Worm (Caenorhabditis elegans) whole organism, early embryonic: ENCODE results near the gene C35D10.5.

Source experiments
- F13C5.2 ChIP-seq: sonication (generic microtip); optimal IDR thresholded peaks from 2 replicates; lab custom pipeline; 2017; ENCODE audit warnings: mild to moderate bottlenecking, missing genetic modification characterization, inconsistent platforms, missing compliant biosample characterization
- ama-1 ChIP-seq: fragments of 150-350 bp; optimal IDR thresholded peaks from 2 replicates; lab custom pipeline; 2014
- ets-7 ChIP-seq: sonication (generic microtip); optimal IDR thresholded peaks from 2 replicates; lab custom pipeline; 2016; ENCODE audit warnings: missing genotype, missing genetic modification characterization, missing compliant biosample characterization
- flt-1 ChIP-seq: fragments of 200-800 bp; sonication (Bioruptor generic); IDR thresholded peaks from 2 replicates; pipeline ENCODE4 v1.3.6; 2022; ENCODE audit warnings: missing genetic modification characterization, missing compliant biosample characterization
- hmg-4 ChIP-seq: fragments of 200-800 bp; sonication (Bioruptor generic); optimal IDR thresholded peaks from 2 replicates; lab custom pipeline; 2018; ENCODE audit warnings: mild to moderate bottlenecking, missing genetic modification characterization, missing compliant biosample characterization
- hnd-1 ChIP-seq: sonication (generic microtip); optimal IDR thresholded peaks from 2 replicates; lab custom pipeline; 2016; ENCODE audit warnings: missing genetic modification characterization, missing compliant biosample characterization
- pes-1 ChIP-seq: fragments of 200-800 bp; sonication (Bioruptor generic); IDR thresholded peaks from 2 replicates; pipeline ENCODE4 v1.3.6; 2022; ENCODE audit warnings: missing genetic modification reagents, missing genetic modification characterization, missing compliant biosample characterization
- scrt-1 ChIP-seq: fragments of 200-800 bp; sonication (Bioruptor generic); IDR thresholded peaks from 2 replicates; pipeline ENCODE4 v1.3.6; 2022; ENCODE audit warnings: missing genetic modification characterization, missing compliant biosample characterization
- sea-1 ChIP-seq: fragments of 200-800 bp; sonication (Bioruptor generic); conservative IDR thresholded peaks from 2 replicates; pipeline ENCODE4 v1.3.6; 2022; ENCODE audit warnings: missing genetic modification characterization, missing compliant biosample characterization
- tbx-11 ChIP-seq: fragments of 200-800 bp; sonication (Bioruptor generic); IDR thresholded peaks from 2 replicates; pipeline ENCODE4 v1.3.6; 2022; ENCODE audit warnings: missing genetic modification characterization, missing compliant biosample characterization
- tbx-37 ChIP-seq: fragments of 200-800 bp; sonication (Bioruptor generic); conservative IDR thresholded peaks from 2 replicates; pipeline ENCODE4 v1.3.6; 2022; ENCODE audit warnings: missing genetic modification reagents, missing genetic modification characterization, missing compliant biosample characterization
- tra-4 ChIP-seq: sonication (generic microtip); optimal IDR thresholded peaks from 2 replicates; lab custom pipeline; 2017; ENCODE audit warnings: missing genetic modification characterization, missing compliant biosample characterization

- TF ChIP-seq hmg-4 (GFP tag; lab: Kevin White, UChicago) (no peak), ama-1 (lab: Kevin White, UChicago) (no peak), flt-1 (GFP tag; lab: Robert Waterston, UW) (no peak), tbx-11 (no peak), sea-1 (GFP tag; lab: Robert Waterston, UW) (no peak), scrt-1 (GFP tag; lab: Robert Waterston, UW) (no peak), F13C5.2 (tag; lab: Kevin White, UChicago) (no peak), tbx-37 (GFP tag; lab: Robert Waterston, UW) (no peak), tra-4 (no peak), pes-1 (GFP tag; lab: Robert Waterston, UW) (no peak), ets-7 (tag; lab: Kevin White, UChicago) (no peak), hnd-1 (tag; lab: Kevin White, UChicago) (no peak)
These were observed 41.6 kb downstream of the C35D10.5 start, which contains the start of gene kbp-2 for ce11 chrIII:4903784-4904183.
